Fruit fly (Drosophila melanogaster) whole organism, wandering third instar larva: ENCODE data around the gene Mic26-27.

Experiments
- Abd-B ChIP-seq: fragments of >200 bp; optimal IDR thresholded peaks from 2 replicates; lab custom pipeline; 2017; ENCODE audit warnings: missing biosample characterization, missing genetic modification characterization
- CG32264 ChIP-seq: fragments of 200-800 bp; sonication (Bioruptor generic); optimal IDR thresholded peaks from 2 replicates; lab custom pipeline; 2016; ENCODE audit warnings: missing biosample characterization, missing genetic modification characterization
- CG9705 ChIP-seq: fragments of 200-800 bp; sonication (Bioruptor generic); optimal IDR thresholded peaks from 2 replicates; lab custom pipeline; 2018; ENCODE audit warnings: missing biosample characterization, mild to moderate bottlenecking, missing genetic modification characterization
- CrebA ChIP-seq: fragments of 200-800 bp; sonication (Bioruptor generic); optimal IDR thresholded peaks from 2 replicates; lab custom pipeline; 2016; ENCODE audit warnings: missing biosample characterization, mild to moderate bottlenecking, missing genetic modification characterization, borderline replicate concordance
- Dfd ChIP-seq: fragments of >200 bp; optimal IDR thresholded peaks from 2 replicates; lab custom pipeline; 2017; ENCODE audit warnings: missing biosample characterization, missing genetic modification characterization
- Dif ChIP-seq: fragments of 200-275, 200-300 bp; sonication (Bioruptor generic); optimal IDR thresholded peaks from 2 replicates; lab custom pipeline; 2018; ENCODE audit warnings: missing biosample characterization, missing genetic modification characterization; ENCODE audit not compliant: partially characterized antibody
- GATAd ChIP-seq: sonication (Bioruptor generic); optimal IDR thresholded peaks from 2 replicates; lab custom pipeline; 2016; ENCODE audit warnings: missing biosample characterization, missing genetic modification characterization
- HLH106 ChIP-seq: fragments of 200-800 bp; optimal IDR thresholded peaks from 3 replicates; lab custom pipeline; 2019; ENCODE audit warnings: missing biosample characterization, mild to moderate bottlenecking, missing genetic modification characterization, moderate library complexity
- Hnf4 ChIP-seq: fragments of 200-800 bp; sonication (Bioruptor generic); optimal IDR thresholded peaks from 2 replicates; lab custom pipeline; 2016; ENCODE audit warnings: missing biosample characterization, mild to moderate bottlenecking, missing genetic modification characterization
- Hr78 ChIP-seq: fragments of >200 bp; optimal IDR thresholded peaks from 2 replicates; lab custom pipeline; 2017; ENCODE audit warnings: missing biosample characterization, missing genetic modification characterization
- Hr83 ChIP-seq: fragments of 200-300 bp; sonication (Bioruptor generic); optimal IDR thresholded peaks from 2 replicates; lab custom pipeline; 2016; ENCODE audit warnings: missing biosample characterization, mild to moderate bottlenecking, missing genetic modification characterization, moderate library complexity; ENCODE audit not compliant: poor library complexity, severe bottlenecking
- Jra ChIP-seq: sonication (Bioruptor generic); optimal IDR thresholded peaks from 2 replicates; lab custom pipeline; 2016; ENCODE audit warnings: missing biosample characterization, missing genetic modification characterization
- Mio ChIP-seq: sonication (Bioruptor generic); optimal IDR thresholded peaks from 2 replicates; lab custom pipeline; 2016; ENCODE audit warnings: missing biosample characterization, missing genetic modification characterization
- Myc ChIP-seq: fragments of >200 bp; optimal IDR thresholded peaks from 2 replicates; lab custom pipeline; 2017
- N ChIP-seq: fragments of >200 bp; optimal IDR thresholded peaks from 2 replicates; lab custom pipeline; 2018; ENCODE audit warnings: missing biosample characterization, missing external identifiers, missing genetic modification characterization
- OdsH ChIP-seq: fragments of 200-800 bp; sonication (Bioruptor generic); optimal IDR thresholded peaks from 2 replicates; lab custom pipeline; 2016; ENCODE audit warnings: missing biosample characterization, mild to moderate bottlenecking, missing genetic modification characterization
- Rel ChIP-seq, 2 experiments: fragments of 200-800 bp; sonication (Bioruptor generic) in 1 of 2; optimal IDR thresholded peaks; 2 replicates in 1 of 2; 3 replicates in 1 of 2; lab custom pipeline; 2016 to 2019; ENCODE audit warnings: mild to moderate bottlenecking in 2 of 2, missing biosample characterization in 2 of 2, missing genetic modification characterization in 2 of 2, moderate library complexity in 1 of 2
- Sp1 ChIP-seq: fragments of 200-800 bp; sonication (Bioruptor generic); optimal IDR thresholded peaks from 3 replicates; lab custom pipeline; 2019; ENCODE audit warnings: missing biosample characterization, mild to moderate bottlenecking, missing genetic modification characterization, moderate library complexity
- Vsx2 ChIP-seq: fragments of 200-300, 225-300 bp; sonication (Bioruptor generic); optimal IDR thresholded peaks from 2 replicates; lab custom pipeline; 2018; ENCODE audit warnings: missing biosample characterization, missing genetic modification characterization; ENCODE audit not compliant: partially characterized antibody
- br ChIP-seq: fragments of 200-800 bp; sonication (Bioruptor generic); optimal IDR thresholded peaks from 2 replicates; lab custom pipeline; 2016; ENCODE audit warnings: missing biosample characterization, missing genetic modification characterization
- brk ChIP-seq: fragments of 200-800 bp; sonication (Bioruptor generic); optimal IDR thresholded peaks from 2 replicates; lab custom pipeline; 2016; ENCODE audit warnings: missing biosample characterization, mild to moderate bottlenecking, missing genetic modification characterization
- dl ChIP-seq, 2 experiments: fragments of 175-275, 200-275 bp in 1 of 2; fragments of 200-275 bp in 1 of 2; sonication (Bioruptor generic); optimal IDR thresholded peaks; lab custom pipeline; 2018; ENCODE audit warnings: mild to moderate bottlenecking in 2 of 2, missing biosample characterization in 2 of 2, missing genetic modification characterization in 2 of 2, moderate library complexity in 2 of 2; ENCODE audit not compliant: partially characterized antibody in 2 of 2, insufficient read depth in 1 of 2
- dmrt93B ChIP-seq: fragments of 200-800 bp; sonication (Bioruptor generic); optimal IDR thresholded peaks from 2 replicates; lab custom pipeline; 2018; ENCODE audit warnings: missing biosample characterization, mild to moderate bottlenecking, missing genetic modification characterization
- dsf ChIP-seq: sonication (Bioruptor generic); optimal IDR thresholded peaks from 2 replicates; lab custom pipeline; 2016; ENCODE audit warnings: missing biosample characterization, missing genetic modification characterization, borderline replicate concordance
- ey ChIP-seq: fragments of 200-800 bp; sonication (Bioruptor generic); optimal IDR thresholded peaks from 2 replicates; lab custom pipeline; 2016; ENCODE audit warnings: missing biosample characterization, missing genetic modification characterization
- foxo ChIP-seq, 2 experiments: fragments of 200-800 bp; sonication (Bioruptor generic); optimal IDR thresholded peaks; 2 replicates in 1 of 2; 3 replicates in 1 of 2; lab custom pipeline; 2016 to 2017; ENCODE audit warnings: missing biosample characterization in 2 of 2, missing genetic modification characterization in 2 of 2
- fru ChIP-seq: fragments of 200-800 bp; sonication (Bioruptor generic); optimal IDR thresholded peaks from 3 replicates; lab custom pipeline; 2016; ENCODE audit warnings: missing biosample characterization, mild to moderate bottlenecking, missing genetic modification characterization
- h ChIP-seq: fragments of 200-800 bp; sonication (Bioruptor generic); optimal IDR thresholded peaks from 3 replicates; lab custom pipeline; 2016; ENCODE audit warnings: missing biosample characterization, mild to moderate bottlenecking, missing genetic modification characterization
- jim ChIP-seq: fragments of 175-275, 200-325 bp; sonication (Bioruptor generic); optimal IDR thresholded peaks from 2 replicates; lab custom pipeline; 2016; ENCODE audit warnings: missing biosample characterization, mild to moderate bottlenecking, missing genetic modification characterization
- lola ChIP-seq: fragments of >200 bp; optimal IDR thresholded peaks from 2 replicates; lab custom pipeline; 2017; ENCODE audit warnings: missing biosample characterization, missing genetic modification characterization
- pan ChIP-seq: fragments of >200 bp; optimal IDR thresholded peaks from 2 replicates; lab custom pipeline; 2017
- psq ChIP-seq: fragments of 200-800 bp; sonication (Bioruptor generic); optimal IDR thresholded peaks from 3 replicates; lab custom pipeline; 2017; ENCODE audit warnings: missing biosample characterization, mild to moderate bottlenecking, missing genetic modification characterization, moderate library complexity
- rgr ChIP-seq: fragments of 200-800 bp; sonication (Bioruptor generic); optimal IDR thresholded peaks from 3 replicates; lab custom pipeline; 2016; ENCODE audit warnings: missing biosample characterization, mild to moderate bottlenecking, missing genetic modification characterization
- sage ChIP-seq: fragments of 200-800 bp; sonication (Bioruptor generic); optimal IDR thresholded peaks from 2 replicates; lab custom pipeline; 2016; ENCODE audit warnings: missing biosample characterization, mild to moderate bottlenecking, missing genetic modification characterization
- sv ChIP-seq: fragments of 200-800 bp; sonication (Bioruptor generic); optimal IDR thresholded peaks from 3 replicates; lab custom pipeline; 2016; ENCODE audit warnings: missing biosample characterization, missing genetic modification characterization
- tai ChIP-seq: sonication (Bioruptor generic); optimal IDR thresholded peaks from 2 replicates; lab custom pipeline; 2016; ENCODE audit warnings: missing biosample characterization, missing genetic modification characterization
- usp ChIP-seq: fragments of >200 bp; optimal IDR thresholded peaks from 2 replicates; lab custom pipeline; 2017; ENCODE audit warnings: missing biosample characterization, missing genetic modification characterization
- woc ChIP-seq: sonication (Bioruptor generic); optimal IDR thresholded peaks from 2 replicates; lab custom pipeline; 2016; ENCODE audit warnings: missing biosample characterization, mild to moderate bottlenecking, missing genetic modification characterization

The Mic26-27 gene

dm6 chr3R:16146632-16147453 is at the start of gene Mic26-27, which contains the start of gene CG5916:
Gene Mic26-27, minus strand, starts transcription at chr3R:16146855.
Gene CG5916, plus strand, starts transcription at chr3R:16147029.
- TF ChIP-seq foxo (GFP tag; optimal IDR thresholded peaks at IDR 0.05; lab: Kevin White, UChicago) (peak in 1 of 2 experiments; percentile 64), sv (GFP tag; lab: Kevin White, UChicago) (peak; percentile 74), sage (GFP tag; lab: Kevin White, UChicago) (no peak), Hr78 (GFP tag; lab: Kevin White, UChicago) (no peak), OdsH (peak; percentile 54), dl (GFP tag; optimal IDR thresholded peaks at IDR 0.05; lab: Kevin White, UChicago; ENCODE audit: insufficient read depth in 1 of 2, partially characterized antibody in 2 of 2) (peak; percentile 99 to 100), Abd-B (no peak), Vsx2 (GFP tag; lab: Kevin White, UChicago) (peak; percentile 100), woc (peak; percentile 69), usp (no peak), brk (no peak), CG32264 (GFP tag; lab: Kevin White, UChicago) (peak; percentile 33), psq (GFP tag; lab: Kevin White, UChicago) (peak; percentile 20), dsf (GFP tag; lab: Kevin White, UChicago) (no peak), ey (GFP tag; lab: Kevin White, UChicago) (peak; percentile 29), N (GFP tag; lab: Kevin White, UChicago) (no peak), rgr (peak; percentile 75), Hnf4 (GFP tag; lab: Kevin White, UChicago) (no peak), HLH106 (tag; lab: Kevin White, UChicago) (peak; percentile 25), Jra (GFP tag; lab: Kevin White, UChicago) (peak; percentile 90), CrebA (GFP tag; lab: Kevin White, UChicago) (no peak), tai (GFP tag; lab: Kevin White, UChicago) (no peak), lola (GFP tag; lab: Kevin White, UChicago) (no peak), Dfd (GFP tag; lab: Kevin White, UChicago) (no peak), jim (no peak), Rel (GFP tag; optimal IDR thresholded peaks at IDR 0.05; lab: Kevin White, UChicago) (no peak), Rel (tag; optimal IDR thresholded peaks at IDR 0.05; lab: Kevin White, UChicago) (no peak), Mio (GFP tag; lab: Kevin White, UChicago) (no peak), Sp1 (GFP tag; lab: Kevin White, UChicago) (peak; percentile 13), dmrt93B (GFP tag; lab: Kevin White, UChicago) (peak; percentile 54), pan (lab: Kevin White, UChicago) (no peak), h (GFP tag; lab: Kevin White, UChicago) (peak; percentile 60), Dif (peak; percentile 100), CG9705 (GFP tag; lab: Kevin White, UChicago) (peak; percentile 35), GATAd (GFP tag; lab: Kevin White, UChicago) (peak; percentile 56), Myc (lab: Kevin White, UChicago) (peak; percentile 76), Hr83 (peak; percentile 70), fru (GFP tag; lab: Kevin White, UChicago) (peak; percentile 59), br (GFP tag; lab: Kevin White, UChicago) (peak; percentile 34)

dm6 chr3R:16190782-16191181 is 44.1 kb upstream of the Mic26-27 start:
- no peak for TF ChIP-seq Hr78 (GFP tag; lab: Kevin White, UChicago)
- no peak for TF ChIP-seq Rel (GFP tag; optimal IDR thresholded peaks at IDR 0.05; lab: Kevin White, UChicago)
- peak; percentile 91 for TF ChIP-seq Rel (tag; optimal IDR thresholded peaks at IDR 0.05; lab: Kevin White, UChicago)
- TF ChIP-seq, all 38 proteins: peak for 1
